Worm (Caenorhabditis elegans) whole organism, midembryonic: ENCODE results near the gene sra-12.

ENCODE experiments used
- T22C8.4 ChIP-seq: fragments of 200-800 bp; sonication (Bioruptor generic); IDR thresholded peaks from 2 replicates; pipeline ENCODE4 v1.3.6; 2022; ENCODE audit warnings: missing genetic modification characterization, missing compliant biosample characterization
- cog-1 ChIP-seq: sonication (generic microtip); optimal IDR thresholded peaks from 2 replicates; lab custom pipeline; 2016; ENCODE audit warnings: missing genetic modification characterization, missing compliant biosample characterization
- flt-1 ChIP-seq: fragments of 200-800 bp; sonication (Bioruptor generic); IDR thresholded peaks from 2 replicates; pipeline ENCODE4 v1.3.6; 2022; ENCODE audit warnings: missing genetic modification characterization, missing compliant biosample characterization
- klf-2 ChIP-seq: fragments of 200-800 bp; sonication (Bioruptor generic); conservative IDR thresholded peaks from 2 replicates; pipeline ENCODE4 v1.3.6; 2022; ENCODE audit warnings: missing genetic modification reagents, missing genetic modification characterization, missing compliant biosample characterization
- med-1 ChIP-seq: sonication (generic microtip); optimal IDR thresholded peaks from 2 replicates; lab custom pipeline; 2017; ENCODE audit warnings: missing genetic modification characterization, mild to moderate bottlenecking, missing compliant biosample characterization, antibody characterized with exemption, missing genetic modification reagents; ENCODE audit not compliant: insufficient read depth
- ref-1 ChIP-seq: fragments of 200-800 bp; sonication (Bioruptor generic); conservative IDR thresholded peaks from 2 replicates; pipeline ENCODE4 v1.3.6; 2022; ENCODE audit warnings: missing genetic modification reagents, missing genetic modification characterization, missing compliant biosample characterization
- tab-1 ChIP-seq: fragments of 200-800 bp; sonication (Bioruptor generic); IDR thresholded peaks from 2 replicates; pipeline ENCODE4 v1.3.6; 2022; ENCODE audit warnings: missing genetic modification characterization, missing compliant biosample characterization
- ztf-23 ChIP-seq: fragments of 200-800 bp; sonication (Bioruptor generic); IDR thresholded peaks from 2 replicates; pipeline ENCODE4 v1.3.6; 2022; ENCODE audit warnings: missing genetic modification reagents, missing genetic modification characterization, missing compliant biosample characterization
- ztf-29 ChIP-seq: fragments of 200-800 bp; sonication (Bioruptor generic); IDR thresholded peaks from 2 replicates; pipeline ENCODE4 v1.3.6; 2022; ENCODE audit warnings: missing genetic modification reagents, missing genetic modification characterization, missing compliant biosample characterization

Gene sra-12

DNA sequence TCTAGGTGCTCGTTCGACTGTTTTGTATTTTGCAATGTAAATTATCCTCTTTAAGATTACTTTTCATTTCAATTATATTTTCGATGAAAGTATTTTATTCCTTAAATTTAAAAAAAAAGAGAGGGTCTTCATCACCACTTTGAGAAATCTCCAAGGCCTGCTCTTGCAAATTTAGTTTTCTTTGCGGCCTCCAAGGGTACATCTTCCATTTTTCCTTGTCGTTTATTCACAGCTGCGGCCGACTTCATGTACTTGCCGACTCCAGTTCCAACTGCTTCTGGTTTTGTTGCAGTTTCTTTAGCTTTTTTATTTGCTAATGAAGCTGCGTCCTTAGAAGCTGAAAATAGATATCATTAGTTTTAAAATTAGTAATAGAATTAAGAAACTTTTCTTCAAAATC is 33.6 kb downstream of the sra-12 start:
- no peak for TF ChIP-seq cog-1 (tag; lab: Kevin White, UChicago)
- no peak for TF ChIP-seq T22C8.4 (GFP tag; lab: Robert Waterston, UW)
- no peak for TF ChIP-seq ztf-29
- no peak for TF ChIP-seq med-1 (GFP tag; lab: Kevin White, UChicago)
- no peak for TF ChIP-seq tab-1 (GFP tag; lab: Robert Waterston, UW)
- no peak for TF ChIP-seq ztf-23 (GFP tag; lab: Robert Waterston, UW)

DNA sequence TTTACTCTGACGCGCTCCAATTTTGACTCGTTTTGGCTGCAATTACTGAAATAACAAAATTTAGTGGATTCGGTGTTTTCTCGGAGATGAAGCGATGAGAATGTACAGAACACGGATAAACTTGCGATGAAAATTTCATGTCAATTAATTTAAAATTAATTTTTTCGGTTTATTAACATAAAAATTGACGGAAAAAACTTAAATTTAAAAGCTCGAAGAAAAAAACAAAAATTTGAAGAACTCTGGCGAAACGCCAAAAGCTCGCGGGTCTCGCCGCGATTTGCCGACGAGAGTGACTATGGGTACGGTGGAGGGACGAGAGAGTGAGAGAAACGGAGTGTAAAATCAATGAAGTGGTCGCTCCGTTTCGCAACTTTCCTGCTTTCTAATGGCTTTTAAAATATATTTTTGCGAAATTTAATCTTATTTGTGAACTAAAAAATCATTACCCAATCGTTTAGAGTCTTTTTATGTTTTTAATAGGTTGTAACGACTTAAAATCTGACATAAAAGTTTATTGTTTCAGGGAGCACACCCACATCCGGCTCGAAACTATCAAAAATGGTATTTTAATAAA is 35.5 kb downstream of the sra-12 start, which contains the start of the genes gmps-1 and cap-2:
Gene gmps-1 (minus strand): TSS at position 51 of the 577 bp plus-strand sequence.
Gene cap-2 (plus strand): TSS at position 527 of the 577 bp plus-strand sequence.
- TF ChIP-seq cog-1 (tag; lab: Kevin White, UChicago) (peak; percentile 64), ref-1 (GFP tag; lab: Robert Waterston, UW) (no peak), ztf-29 (no peak), ztf-23 (GFP tag; lab: Robert Waterston, UW) (peak; percentile 59; the same call in 1 of the 2 replicates), flt-1 (peak; percentile 76), T22C8.4 (GFP tag; lab: Robert Waterston, UW) (peak; percentile 86), tab-1 (GFP tag; lab: Robert Waterston, UW) (no peak)

DNA sequence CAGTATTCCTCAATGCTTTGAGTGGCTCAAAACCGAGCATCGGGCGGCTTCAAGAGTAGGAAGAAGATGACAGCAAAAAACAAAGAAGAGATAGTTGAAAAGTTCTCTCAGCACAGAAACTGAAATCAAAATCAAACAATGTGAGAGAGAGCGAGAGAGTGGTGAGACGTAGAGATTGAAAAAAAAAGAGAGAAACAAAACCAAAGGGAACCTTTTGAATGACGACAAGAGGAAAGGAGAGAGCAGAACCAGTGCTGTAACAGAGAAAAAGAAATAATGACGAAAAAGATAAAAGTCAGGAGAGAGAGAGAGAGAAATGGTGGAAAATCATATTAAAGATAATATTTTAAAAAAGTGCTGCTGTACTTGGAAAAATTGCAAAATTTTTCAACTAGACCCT is 37.1 kb downstream of the sra-12 start:
- no peak for TF ChIP-seq T22C8.4 (GFP tag; lab: Robert Waterston, UW)
- TF ChIP-seq klf-2, result no peak
- TF ChIP-seq med-1 (GFP tag; lab: Kevin White, UChicago), result no peak

DNA sequence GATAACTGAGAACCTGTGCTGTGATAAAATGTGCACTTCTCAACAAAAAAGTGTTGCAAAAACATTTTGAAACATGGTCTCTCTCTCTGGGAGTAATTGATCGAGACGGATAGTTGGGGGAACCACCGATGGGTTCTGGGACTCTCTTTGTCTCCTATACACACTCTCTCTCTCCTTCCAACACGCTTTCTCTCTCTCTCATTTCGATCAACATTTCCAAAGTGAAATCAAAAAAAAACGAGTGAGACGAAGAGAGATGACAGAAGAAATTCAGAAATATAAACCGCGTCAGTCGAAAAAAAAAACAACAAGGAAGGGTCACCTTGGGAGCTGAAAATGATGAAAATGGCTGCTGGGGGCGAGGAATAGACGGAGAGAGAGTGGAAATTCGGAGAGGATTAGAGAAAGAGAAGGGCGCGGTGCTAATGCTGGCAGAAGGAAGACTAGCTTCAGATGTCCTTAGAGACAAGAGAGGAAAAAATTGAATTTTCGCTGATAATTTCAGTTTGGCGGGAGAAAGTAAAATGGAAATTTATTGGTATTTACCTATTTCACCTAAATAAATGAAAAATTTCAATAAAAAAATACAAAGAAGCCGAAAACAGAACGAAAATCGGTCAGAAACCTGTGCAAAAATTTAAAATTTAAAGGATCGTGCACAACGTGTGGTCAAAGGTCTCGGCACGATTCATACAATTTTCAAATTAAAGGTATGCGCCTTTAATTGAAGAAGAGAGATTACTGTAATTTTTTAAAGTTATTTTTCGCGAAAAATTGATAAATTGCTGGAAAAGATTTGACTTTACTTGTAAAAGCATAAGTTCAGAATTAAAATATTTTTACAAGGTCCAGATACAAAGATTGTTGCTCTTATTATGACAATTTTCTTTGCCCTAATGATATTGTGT is 41.3 kb downstream of the sra-12 start:
- no peak for TF ChIP-seq ztf-29

DNA sequence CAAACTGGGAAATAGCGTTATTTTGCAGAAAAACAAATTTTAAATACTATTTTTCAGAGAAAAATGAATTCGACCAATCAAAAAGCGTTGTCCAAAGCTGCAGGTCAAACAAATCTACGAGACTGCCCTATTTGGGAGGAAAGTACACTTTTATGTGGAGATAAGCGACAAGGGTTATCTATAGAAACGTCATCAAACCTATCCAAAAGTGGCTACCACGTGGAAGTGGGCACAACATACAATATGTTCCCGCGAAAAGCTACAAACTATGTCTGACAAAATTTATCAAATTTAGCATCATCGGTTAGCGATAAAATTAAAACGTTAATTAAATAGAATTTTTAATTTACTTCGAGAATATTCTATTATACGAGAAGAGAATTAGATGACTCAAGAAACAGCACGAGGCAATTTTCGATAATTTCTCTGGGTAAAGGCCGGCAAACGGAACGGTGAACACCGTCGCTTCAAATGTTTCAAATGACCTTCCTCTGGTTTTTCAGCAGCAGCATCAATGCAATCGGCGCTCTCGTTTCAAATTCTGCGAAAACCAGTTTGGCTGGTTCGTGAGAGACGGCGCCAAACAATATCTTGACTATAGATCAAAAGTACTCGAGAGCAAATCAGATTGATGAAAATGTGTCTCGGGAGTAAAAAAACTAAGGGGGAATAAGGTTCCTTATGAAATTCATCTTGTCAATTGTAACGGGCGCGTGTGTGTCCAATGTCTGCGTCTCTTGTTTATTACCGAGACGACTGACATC is 42.4 kb downstream of the sra-12 start:
- TF ChIP-seq ref-1 (GFP tag; lab: Robert Waterston, UW) (no peak), med-1 (GFP tag; lab: Kevin White, UChicago) (no peak), cog-1 (tag; lab: Kevin White, UChicago) (no peak), flt-1 (no peak), klf-2 (no peak), T22C8.4 (GFP tag; lab: Robert Waterston, UW) (no peak), tab-1 (GFP tag; lab: Robert Waterston, UW) (no peak), ztf-23 (GFP tag; lab: Robert Waterston, UW) (no peak), ztf-29 (no peak)

DNA sequence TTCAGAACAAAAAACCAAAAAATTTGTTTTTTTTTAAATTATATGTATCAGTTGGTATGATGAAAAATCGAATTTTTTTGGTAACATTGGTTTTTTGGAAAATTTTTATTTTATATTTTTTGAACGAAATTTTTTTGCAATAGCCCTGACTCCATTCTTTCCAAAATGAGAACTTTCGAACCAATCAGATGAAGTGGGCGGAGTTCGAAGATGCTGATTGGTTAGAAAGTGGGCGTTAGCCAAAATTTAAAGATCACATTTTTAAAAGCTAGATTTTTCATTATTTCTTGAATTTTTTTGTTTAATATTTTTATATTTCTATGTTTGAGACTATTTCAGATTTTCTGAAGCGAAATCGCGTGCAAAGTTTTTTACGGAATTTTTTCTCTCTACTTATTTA is 43.0 kb downstream of the sra-12 start:
- no peak for TF ChIP-seq ztf-23 (GFP tag; lab: Robert Waterston, UW)
- TF ChIP-seq tab-1 (GFP tag; lab: Robert Waterston, UW), result no peak

DNA sequence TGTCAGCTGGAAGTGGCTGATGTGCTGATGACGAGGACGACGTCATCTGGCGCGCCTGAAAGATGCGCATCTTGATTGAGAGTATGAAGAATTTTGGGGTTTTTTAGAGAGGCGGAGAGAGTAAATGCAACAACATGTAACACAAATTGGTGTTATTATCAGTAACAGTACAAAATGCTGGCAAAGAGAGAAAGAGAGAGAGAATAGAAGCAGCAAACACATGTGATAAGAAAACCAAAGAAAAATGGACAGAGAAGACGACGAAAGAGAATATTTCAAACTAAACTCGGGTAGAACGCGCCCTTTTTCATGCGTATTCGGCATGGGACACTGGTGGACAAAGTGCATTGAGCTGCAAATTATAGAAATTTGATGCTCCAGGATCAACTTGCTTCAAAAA is 43.4 kb downstream of the sra-12 start, which contains the start of gene M106.3:
Gene M106.3 (minus strand): TSS at position 70 of the 400 bp plus-strand sequence.
- TF ChIP-seq flt-1 (no peak), ztf-23 (GFP tag; lab: Robert Waterston, UW) (no peak), tab-1 (GFP tag; lab: Robert Waterston, UW) (no peak), klf-2 (no peak), cog-1 (tag; lab: Kevin White, UChicago) (no peak), med-1 (GFP tag; lab: Kevin White, UChicago) (no peak), ztf-29 (no peak), ref-1 (GFP tag; lab: Robert Waterston, UW) (no peak), T22C8.4 (GFP tag; lab: Robert Waterston, UW) (no peak)

DNA sequence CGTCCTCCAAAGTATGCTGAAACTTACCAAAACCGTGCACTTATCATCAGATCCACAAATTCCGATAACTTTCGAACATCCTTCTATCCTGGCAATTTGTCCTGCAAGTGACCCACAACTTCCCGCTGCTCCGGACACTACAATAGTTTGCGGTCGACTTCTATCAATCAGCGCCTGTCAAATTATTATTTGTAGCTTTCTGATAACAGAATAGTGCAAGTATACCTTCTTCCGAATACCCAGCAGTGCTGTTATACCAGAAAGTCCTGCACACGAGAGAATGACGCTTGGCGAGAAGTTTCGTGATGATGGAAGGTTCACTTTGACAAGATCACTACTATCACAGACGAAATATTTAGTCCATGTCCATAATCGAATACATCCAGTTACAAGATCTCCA is 44.9 kb downstream of the sra-12 start:
- no peak for TF ChIP-seq flt-1
- TF ChIP-seq ref-1 (GFP tag; lab: Robert Waterston, UW), result no peak
- no peak for TF ChIP-seq cog-1 (tag; lab: Kevin White, UChicago)
- TF ChIP-seq med-1 (GFP tag; lab: Kevin White, UChicago), result no peak
- TF ChIP-seq tab-1 (GFP tag; lab: Robert Waterston, UW), result no peak
- TF ChIP-seq klf-2, result no peak
- TF ChIP-seq ztf-29, result no peak
- no peak for TF ChIP-seq ztf-23 (GFP tag; lab: Robert Waterston, UW)
- no peak for TF ChIP-seq T22C8.4 (GFP tag; lab: Robert Waterston, UW)

DNA sequence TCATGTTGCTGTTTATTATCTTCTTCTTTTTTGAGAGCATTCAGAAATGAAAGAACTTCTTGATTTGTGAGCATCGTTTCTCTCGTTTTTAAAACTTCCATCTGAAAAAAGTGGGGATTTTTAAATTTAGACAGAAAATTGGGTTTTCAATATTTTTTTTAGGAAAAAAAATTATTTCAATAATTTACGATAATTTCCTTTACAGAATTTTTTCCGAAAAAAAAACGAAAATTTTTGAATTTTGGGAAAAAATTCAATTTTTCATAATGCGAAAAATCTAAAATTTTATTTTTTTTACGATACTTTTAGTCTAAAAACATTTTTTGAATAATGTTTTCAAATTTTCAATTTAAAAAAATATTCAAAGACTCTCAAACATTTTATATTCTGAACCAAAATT is 47.2 kb downstream of the sra-12 start, which contains the start of gene M106.7:
Gene M106.7 (minus strand): TSS at position 101 of the 400 bp plus-strand sequence.
- TF ChIP-seq tab-1 (GFP tag; lab: Robert Waterston, UW) (no peak), flt-1 (no peak), cog-1 (tag; lab: Kevin White, UChicago) (no peak), ztf-23 (GFP tag; lab: Robert Waterston, UW) (no peak), ref-1 (GFP tag; lab: Robert Waterston, UW) (no peak), klf-2 (no peak), med-1 (GFP tag; lab: Kevin White, UChicago) (no peak), ztf-29 (no peak), T22C8.4 (GFP tag; lab: Robert Waterston, UW) (no peak)
